Worm (Caenorhabditis elegans): ENCODE measurements around the gene syx-18.

DNA sequence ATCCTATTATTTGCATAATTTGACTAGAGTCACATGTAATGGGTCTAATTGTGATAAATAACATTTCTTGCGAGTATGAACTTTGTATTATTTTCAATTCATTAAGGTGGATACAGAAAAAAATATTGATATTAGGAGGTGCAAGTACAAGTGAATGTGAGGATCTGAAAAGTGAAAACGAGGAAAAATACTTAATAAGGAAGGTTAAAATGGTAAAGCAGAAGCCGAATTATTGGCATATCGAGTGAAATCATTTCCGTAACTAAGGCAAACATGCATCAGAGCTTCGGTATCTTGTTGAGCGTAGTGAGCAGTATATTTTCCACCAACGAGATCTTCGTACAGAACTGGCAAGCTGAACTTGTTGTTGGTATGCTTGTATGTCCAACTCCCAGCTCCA lies 49.2 kb upstream of the syx-18 start:
- TF ChIP-seq nhr-237 (tag; optimal IDR thresholded peaks at IDR 0.05) (no peak), aha-1 (tag) (no peak), lin-1 (GFP tag; IDR thresholded peaks at IDR 0.05) (no peak), skn-1 (tag; optimal IDR thresholded peaks at IDR 0.05) (no peak), nhr-11 (tag; optimal IDR thresholded peaks at IDR 0.05) (no peak), lsy-2 (tag; optimal IDR thresholded peaks at IDR 0.05) (no peak), spr-3 (GFP tag; optimal IDR thresholded peaks at IDR 0.05) (no peak), Y48G9A.11 (GFP tag; IDR thresholded peaks at IDR 0.05) (no peak), ceh-28 (tag; optimal IDR thresholded peaks at IDR 0.05) (no peak)
